Fruit fly (Drosophila melanogaster) whole organism, embryonic: ENCODE data around the gene CG2157.
A peak's percentile ranks its signal among the peaks of the same experiment; 100 is the strongest.

Source experiments
- Abd-B ChIP-seq: fragments of 200-800 bp; sonication (Bioruptor generic); optimal IDR thresholded peaks from 2 replicates; lab custom pipeline; 2018; ENCODE audit warnings: missing biosample characterization, mild to moderate bottlenecking, missing genetic modification characterization, moderate library complexity
- CG10274 ChIP-seq: fragments of 200-800 bp; sonication (Bioruptor generic); optimal IDR thresholded peaks from 3 replicates; lab custom pipeline; 2017; ENCODE audit warnings: missing biosample characterization, mild to moderate bottlenecking, missing genetic modification characterization
- CG11723 ChIP-seq: fragments of 200-800 bp; sonication (Bioruptor generic); optimal IDR thresholded peaks from 2 replicates; lab custom pipeline; 2017; ENCODE audit warnings: missing biosample characterization, mild to moderate bottlenecking, missing genetic modification characterization
- CG12104 ChIP-seq: fragments of 200-800 bp; sonication (Bioruptor generic); optimal IDR thresholded peaks from 3 replicates; lab custom pipeline; 2016; ENCODE audit warnings: missing biosample characterization, missing genetic modification characterization
- CG1233 ChIP-seq: fragments of 200-800 bp; sonication (Bioruptor generic); optimal IDR thresholded peaks from 4 replicates; lab custom pipeline; 2018; ENCODE audit warnings: missing biosample characterization, mild to moderate bottlenecking, missing genetic modification characterization
- CG13775 ChIP-seq: fragments of 200-800 bp; sonication (Bioruptor generic); optimal IDR thresholded peaks from 3 replicates; lab custom pipeline; 2017; ENCODE audit warnings: missing biosample characterization, mild to moderate bottlenecking, missing genetic modification characterization
- CG14667 ChIP-seq: fragments of 200-800 bp; sonication (Bioruptor generic); IDR thresholded peaks from 2 replicates; pipeline ENCODE4 v1.3.6; 2022; ENCODE audit warnings: missing biosample characterization, missing genetic modification characterization
- CG15601 ChIP-seq: fragments of 200-800 bp; sonication (Bioruptor generic); optimal IDR thresholded peaks from 3 replicates; lab custom pipeline; 2019; ENCODE audit warnings: missing biosample characterization, mild to moderate bottlenecking, missing genetic modification characterization, moderate library complexity
- CG1602 ChIP-seq: fragments of 200-800 bp; sonication (Bioruptor generic); optimal IDR thresholded peaks from 3 replicates; lab custom pipeline; 2016; ENCODE audit warnings: missing biosample characterization, missing genetic modification characterization
- CG1647 ChIP-seq: fragments of 200-800 bp; sonication (Bioruptor generic); optimal IDR thresholded peaks from 3 replicates; lab custom pipeline; 2016; ENCODE audit warnings: missing biosample characterization, missing genetic modification characterization
- CG2129 ChIP-seq: fragments of 200-800 bp; sonication (Bioruptor generic); IDR thresholded peaks from 2 replicates; pipeline ENCODE4 v1.3.6; 2022; ENCODE audit warnings: missing biosample characterization, missing genetic modification characterization; ENCODE audit not compliant: partially characterized antibody
- CG2678 ChIP-seq: fragments of 200-800 bp; sonication (Bioruptor generic); optimal IDR thresholded peaks from 3 replicates; lab custom pipeline; 2019; ENCODE audit warnings: missing biosample characterization, mild to moderate bottlenecking, missing genetic modification characterization, moderate library complexity
- CG30431 ChIP-seq: fragments of 200-800 bp; sonication (Bioruptor generic); optimal IDR thresholded peaks from 2 replicates; lab custom pipeline; 2017; ENCODE audit warnings: missing biosample characterization, missing genetic modification characterization
- CG3163 ChIP-seq: fragments of 200-800 bp; sonication (Bioruptor generic); optimal IDR thresholded peaks from 3 replicates; lab custom pipeline; 2016; ENCODE audit warnings: missing biosample characterization, missing genetic modification characterization
- CG3847 ChIP-seq: fragments of 200-800 bp; sonication (Bioruptor generic); IDR thresholded peaks from 2 replicates; pipeline ENCODE4 v1.3.6; 2022; ENCODE audit warnings: missing biosample characterization, missing genetic modification characterization
- CG4820 ChIP-seq: fragments of 200-800 bp; sonication (Bioruptor generic); optimal IDR thresholded peaks from 3 replicates; lab custom pipeline; 2016; ENCODE audit warnings: missing biosample characterization, missing genetic modification characterization
- CG4854 ChIP-seq: fragments of 200-800 bp; sonication (Bioruptor generic); optimal IDR thresholded peaks from 2 replicates; lab custom pipeline; 2016; ENCODE audit warnings: missing biosample characterization, missing genetic modification characterization, inconsistent platforms
- CG5953 ChIP-seq: fragments of 200-800 bp; sonication (Bioruptor generic); IDR thresholded peaks from 2 replicates; pipeline ENCODE4 v1.3.6; 2022; ENCODE audit warnings: missing biosample characterization, missing genetic modification characterization
- CG6683 ChIP-seq: fragments of 200-800 bp; sonication (Bioruptor generic); optimal IDR thresholded peaks from 2 replicates; lab custom pipeline; 2017; ENCODE audit warnings: missing biosample characterization, mild to moderate bottlenecking, missing genetic modification characterization, missing genetic modification reagents
- CG7357 ChIP-seq: fragments of 200-800 bp; sonication (Bioruptor generic); IDR thresholded peaks from 3 replicates; pipeline ENCODE4 v1.3.6; 2022; ENCODE audit warnings: missing biosample characterization, missing genetic modification characterization
- Dek ChIP-seq: fragments of 200-800 bp; sonication (Bioruptor generic); optimal IDR thresholded peaks from 3 replicates; lab custom pipeline; 2019; ENCODE audit warnings: missing biosample characterization, mild to moderate bottlenecking, missing genetic modification characterization, moderate library complexity
- Dip3 ChIP-seq: fragments of 200-800 bp; sonication (Bioruptor generic); optimal IDR thresholded peaks from 3 replicates; lab custom pipeline; 2016; ENCODE audit warnings: missing biosample characterization, missing genetic modification characterization
- Dll ChIP-seq: fragments of 200-800 bp; sonication (Bioruptor generic); IDR thresholded peaks from 4 replicates; pipeline ENCODE4 v1.3.6; 2022; ENCODE audit warnings: missing biosample characterization, missing genetic modification characterization; ENCODE audit not compliant: partially characterized antibody
- E2f2 ChIP-seq: fragments of 200-800 bp; sonication (Bioruptor generic); IDR thresholded peaks from 2 replicates; pipeline ENCODE4 v1.3.6; 2022; ENCODE audit warnings: missing biosample characterization, missing genetic modification characterization
- Elba2 ChIP-seq: fragments of 200-800 bp; sonication (Bioruptor generic); optimal IDR thresholded peaks from 3 replicates; lab custom pipeline; 2016; ENCODE audit warnings: missing biosample characterization, missing genetic modification characterization
- Lim3 ChIP-seq: fragments of 200-800 bp; sonication (Bioruptor generic); IDR thresholded peaks from 2 replicates; pipeline ENCODE4 v1.3.6; 2022; ENCODE audit warnings: missing biosample characterization, missing genetic modification characterization
- Mad ChIP-seq: fragments of 200-800 bp; sonication (Bioruptor generic); optimal IDR thresholded peaks from 2 replicates; lab custom pipeline; 2016; ENCODE audit warnings: missing biosample characterization, missing genetic modification characterization
- Med ChIP-seq: fragments of 200-800 bp; sonication (Bioruptor generic); peaks from one replicate; lab custom pipeline; 2016; ENCODE audit warnings: missing biosample characterization, missing genetic modification characterization, mild to moderate bottlenecking, inconsistent platforms, moderate library complexity
- Meics ChIP-seq: fragments of 200-800 bp; sonication (Bioruptor generic); optimal IDR thresholded peaks from 2 replicates; lab custom pipeline; 2017; ENCODE audit warnings: missing biosample characterization, mild to moderate bottlenecking, missing genetic modification characterization
- Mrtf ChIP-seq: fragments of 200-800 bp; sonication (Bioruptor generic); IDR thresholded peaks from 3 replicates; pipeline ENCODE4 v1.3.6; 2022; ENCODE audit warnings: missing biosample characterization, missing genetic modification characterization
- Sin3A ChIP-seq: fragments of >200 bp; optimal IDR thresholded peaks from 2 replicates; lab custom pipeline; 2018
- Usf ChIP-seq: fragments of 200-800 bp; sonication (Bioruptor generic); optimal IDR thresholded peaks from 2 replicates; lab custom pipeline; 2017; ENCODE audit warnings: missing genotype, missing biosample characterization, missing genetic modification characterization
- YL-1 ChIP-seq: fragments of 200-800 bp; sonication (Bioruptor generic); optimal IDR thresholded peaks from 3 replicates; lab custom pipeline; 2017; ENCODE audit warnings: missing biosample characterization, mild to moderate bottlenecking, missing genetic modification characterization
- al ChIP-seq: fragments of 200-800 bp; sonication (Bioruptor generic); IDR thresholded peaks from 2 replicates; pipeline ENCODE4 v1.3.6; 2022; ENCODE audit warnings: missing biosample characterization, missing genetic modification characterization
- bowl ChIP-seq: fragments of 200-800 bp; sonication (Bioruptor generic); IDR thresholded peaks from 2 replicates; pipeline ENCODE4 v1.3.6; 2022; ENCODE audit warnings: missing biosample characterization, missing genetic modification characterization
- cg ChIP-seq: fragments of 200-800 bp; sonication (Bioruptor generic); optimal IDR thresholded peaks from 3 replicates; lab custom pipeline; 2019; ENCODE audit warnings: missing biosample characterization, mild to moderate bottlenecking, missing genetic modification characterization, moderate library complexity
- chn ChIP-seq: fragments of 200-800 bp; sonication (Bioruptor generic); optimal IDR thresholded peaks from 2 replicates; lab custom pipeline; 2016; ENCODE audit warnings: missing biosample characterization, missing genetic modification characterization
- dm ChIP-seq: fragments of 200-800 bp; sonication (Bioruptor generic); optimal IDR thresholded peaks from 3 replicates; lab custom pipeline; 2016; ENCODE audit warnings: missing biosample characterization, missing genetic modification characterization
- gcm ChIP-seq: fragments of 200-800 bp; sonication (Bioruptor generic); optimal IDR thresholded peaks from 2 replicates; lab custom pipeline; 2019; ENCODE audit warnings: missing biosample characterization, mild to moderate bottlenecking, missing genetic modification characterization, moderate library complexity
- jumu ChIP-seq: fragments of 200-800 bp; sonication (Bioruptor generic); optimal IDR thresholded peaks from 3 replicates; lab custom pipeline; 2016; ENCODE audit warnings: missing biosample characterization, missing genetic modification characterization
- kay ChIP-seq: fragments of 200-800 bp; sonication (Bioruptor generic); optimal IDR thresholded peaks from 2 replicates; lab custom pipeline; 2016; ENCODE audit warnings: missing biosample characterization, missing genetic modification characterization
- klu ChIP-seq: fragments of 200-800 bp; sonication (Bioruptor generic); IDR thresholded peaks from 2 replicates; pipeline ENCODE4 v1.3.6; 2022; ENCODE audit warnings: missing biosample characterization, missing genetic modification characterization
- lov ChIP-seq, 2 experiments: fragments of 200-800 bp in 1 of 2; fragments of >200 bp in 1 of 2; sonication (Bioruptor generic) in 1 of 2; IDR thresholded peaks in 1 of 2; optimal IDR thresholded peaks in 1 of 2; 2 replicates in 1 of 2; 3 replicates in 1 of 2; pipeline versions ENCODE4 v1.3.6 to Lab custom; 2017 to 2022; ENCODE audit warnings: missing biosample characterization in 1 of 2, missing genetic modification characterization in 1 of 2
- luna ChIP-seq: fragments of 200-800 bp; sonication (Bioruptor generic); optimal IDR thresholded peaks from 2 replicates; lab custom pipeline; 2016; ENCODE audit warnings: missing biosample characterization, missing genetic modification characterization
- onecut ChIP-seq: fragments of 200-800 bp; sonication (Bioruptor generic); IDR thresholded peaks from 2 replicates; pipeline ENCODE4 v1.3.6; 2022; ENCODE audit warnings: missing biosample characterization, missing genetic modification characterization
- pho ChIP-seq: fragments of 200-800 bp; sonication (Bioruptor generic); optimal IDR thresholded peaks from 2 replicates; lab custom pipeline; 2016; ENCODE audit warnings: missing biosample characterization, missing genetic modification characterization
- phol ChIP-seq: fragments of 200-800 bp; sonication (Bioruptor generic); optimal IDR thresholded peaks from 3 replicates; lab custom pipeline; 2018; ENCODE audit warnings: missing biosample characterization, mild to moderate bottlenecking, missing genetic modification characterization, moderate library complexity
- scrt ChIP-seq: fragments of 200-800 bp; sonication (Bioruptor generic); optimal IDR thresholded peaks from 2 replicates; lab custom pipeline; 2018; ENCODE audit warnings: missing biosample characterization, mild to moderate bottlenecking, missing genetic modification characterization, moderate library complexity
- sens ChIP-seq: fragments of 200-800 bp; sonication (Bioruptor generic); peaks from one replicate; lab custom pipeline; 2016; ENCODE audit warnings: missing biosample characterization, missing genetic modification characterization
- seq ChIP-seq: fragments of 200-800 bp; sonication (Bioruptor generic); IDR thresholded peaks from 2 replicates; pipeline ENCODE4 v1.3.6; 2022; ENCODE audit warnings: missing biosample characterization, missing genetic modification characterization
- tio ChIP-seq: fragments of 200-800 bp; sonication (Bioruptor generic); optimal IDR thresholded peaks from 2 replicates; lab custom pipeline; 2017; ENCODE audit warnings: missing biosample characterization, missing genetic modification characterization, inconsistent platforms

Gene CG2157

DNA sequence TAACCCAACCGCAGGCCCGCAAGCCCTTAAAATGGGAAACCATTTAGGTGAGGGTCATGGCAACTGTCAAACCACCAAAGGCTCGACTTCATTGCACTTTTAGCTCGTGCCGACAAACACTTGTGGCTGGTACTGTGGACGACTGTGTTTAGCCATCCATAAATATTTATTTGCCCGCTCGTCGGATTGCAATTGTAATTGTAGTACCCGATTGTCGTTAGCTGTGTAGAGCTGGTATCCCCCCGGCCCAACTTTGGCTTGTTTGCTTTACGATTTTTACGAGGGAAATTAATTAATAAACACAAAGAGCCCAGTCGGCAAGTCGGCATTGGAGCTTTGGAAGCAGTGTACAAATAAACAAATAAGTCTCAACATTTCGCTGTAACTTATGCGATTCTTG, 23.8 kb upstream of the CG2157 start:
- TF ChIP-seq CG1233 (no peak), luna (GFP tag; lab: Kevin White, UChicago) (no peak), Med (GFP tag; lab: Kevin White, UChicago) (peak; percentile 64), Elba2 (no peak), sens (GFP tag; lab: Kevin White, UChicago) (peak; percentile 16), kay (GFP tag; lab: Kevin White, UChicago) (no peak), CG2678 (tag; lab: Kevin White, UChicago) (no peak)

DNA sequence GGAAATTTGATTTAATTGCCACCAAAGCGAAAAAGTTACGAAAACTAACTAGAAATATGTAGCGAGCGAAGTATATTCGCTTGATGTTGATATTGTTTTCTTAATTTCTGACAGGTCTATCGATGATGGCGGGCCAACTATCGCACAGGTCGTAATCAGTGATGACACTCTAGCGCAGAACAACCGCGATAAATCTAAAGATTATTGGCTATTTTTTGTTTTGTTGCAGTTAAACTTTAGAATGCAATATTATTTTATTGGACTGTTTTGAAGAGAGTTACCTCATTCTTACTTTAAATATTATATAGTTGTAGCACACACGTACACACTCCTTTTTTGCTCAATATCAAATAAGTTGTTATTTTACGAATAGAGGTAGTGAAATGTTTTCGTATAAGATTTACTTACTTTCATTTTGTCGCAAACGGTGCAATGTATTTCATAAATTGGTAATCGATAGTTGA, 22.1 kb upstream of the CG2157 start, which contains the start of gene sbr:
TSS of gene sbr (minus strand) at position 121 of the 464 bp plus-strand sequence.
- no peak for TF ChIP-seq CG6683
- peak; percentile 14 for TF ChIP-seq CG13775 (GFP tag; lab: Kevin White, UChicago)
- TF ChIP-seq CG12104 (GFP tag; lab: Kevin White, UChicago), result no peak
- TF ChIP-seq jumu (GFP tag; lab: Kevin White, UChicago), result no peak
- TF ChIP-seq CG14667 (GFP tag; lab: Robert Waterston, UW), result no peak
- no peak for TF ChIP-seq Usf
- no peak for TF ChIP-seq CG1602 (GFP tag; lab: Kevin White, UChicago)
- TF ChIP-seq CG3847 (GFP tag; lab: Robert Waterston, UW), result peak; percentile 35; the same call in 1 of the 2 replicates
- no peak for TF ChIP-seq CG3163
- no peak for TF ChIP-seq CG30431 (GFP tag; lab: Kevin White, UChicago)
- no peak for TF ChIP-seq dm
- TF ChIP-seq seq (GFP tag; lab: Robert Waterston, UW), result no peak
- peak; percentile 1 for TF ChIP-seq pho (GFP tag; lab: Kevin White, UChicago)
- TF ChIP-seq CG11723 (GFP tag; lab: Kevin White, UChicago), result no peak
- TF ChIP-seq cg (GFP tag; lab: Kevin White, UChicago), result no peak
- TF ChIP-seq Mad (GFP tag; lab: Kevin White, UChicago), result no peak
- peak; percentile 73 for TF ChIP-seq phol (tag; lab: Kevin White, UChicago)
- no peak for TF ChIP-seq onecut (GFP tag; lab: Robert Waterston, UW)
- no peak for TF ChIP-seq CG7357 (GFP tag; lab: Robert Waterston, UW)
- TF ChIP-seq klu (GFP tag; lab: Robert Waterston, UW), result no peak
- no peak for TF ChIP-seq Mrtf
- TF ChIP-seq CG4820, result no peak
- TF ChIP-seq Meics (GFP tag; lab: Kevin White, UChicago), result no peak
- TF ChIP-seq gcm, result no peak
- peak; percentile 79 for TF ChIP-seq Dll (GFP tag; lab: Robert Waterston, UW)
- TF ChIP-seq scrt (GFP tag; lab: Kevin White, UChicago), result no peak
- no peak for TF ChIP-seq Lim3 (GFP tag; lab: Robert Waterston, UW)
- no peak for TF ChIP-seq CG4854 (GFP tag; lab: Kevin White, UChicago)
- TF ChIP-seq E2f2, result 0 out of 2 replicates have a peak, but pooled peaks have one; percentile 22
- TF ChIP-seq tio (GFP tag; lab: Kevin White, UChicago), result no peak
- no peak for TF ChIP-seq CG1647 (GFP tag; lab: Kevin White, UChicago)
- TF ChIP-seq Abd-B (GFP tag; lab: Kevin White, UChicago), result no peak
- peak; percentile 65 for TF ChIP-seq Sin3A
- TF ChIP-seq al, result no peak
- TF ChIP-seq YL-1 (GFP tag; lab: Kevin White, UChicago), result no peak
- TF ChIP-seq CG5953 (GFP tag; lab: Robert Waterston, UW), result no peak
- peak; percentile 27; the same call in 1 of the 2 replicates for TF ChIP-seq CG2129 (GFP tag; lab: Robert Waterston, UW)
- no peak for TF ChIP-seq bowl
- no peak for TF ChIP-seq CG15601
- TF ChIP-seq Dip3, result no peak
- no peak for TF ChIP-seq chn
- TF ChIP-seq Dek, result no peak
- TF ChIP-seq CG10274 (GFP tag; lab: Kevin White, UChicago), result no peak
- no peak for TF ChIP-seq lov (optimal IDR thresholded peaks at IDR 0.05; lab: Kevin White, UChicago)
- TF ChIP-seq lov (GFP tag; IDR thresholded peaks at IDR 0.05; lab: Robert Waterston, UW), result no peak
